Worm (Caenorhabditis elegans) whole organism, mixed stage, embryonic: Measurements from ENCODE around the gene cpr-9.

Experiments
- M03D4.4 ChIP-seq: sonication (generic microtip); optimal IDR thresholded peaks from 2 replicates; lab custom pipeline; 2017; ENCODE audit warnings: mild to moderate bottlenecking, missing genetic modification characterization, missing compliant biosample characterization
- bed-3 ChIP-seq: fragments of 200-800 bp; sonication (Bioruptor generic); optimal IDR thresholded peaks from 3 replicates; lab custom pipeline; 2018; ENCODE audit warnings: mild to moderate bottlenecking, missing genetic modification characterization, moderate library complexity, missing compliant biosample characterization
- blmp-1 ChIP-seq: fragments of 150-350 bp; optimal IDR thresholded peaks from 2 replicates; lab custom pipeline; 2014; ENCODE audit warnings: missing biosample characterization, missing genetic modification characterization
- ceh-39 ChIP-seq: fragments of 150-350 bp; optimal IDR thresholded peaks from 2 replicates; lab custom pipeline; 2014; ENCODE audit warnings: missing biosample characterization, missing genetic modification characterization
- ceh-43 ChIP-seq: fragments of 200-800 bp; sonication (Bioruptor generic); optimal IDR thresholded peaks from 2 replicates; lab custom pipeline; 2018; ENCODE audit warnings: mild to moderate bottlenecking, missing genetic modification characterization, moderate library complexity, missing compliant biosample characterization
- ceh-83 ChIP-seq: fragments of 200-800 bp; sonication (Bioruptor generic); optimal IDR thresholded peaks from 2 replicates; lab custom pipeline; 2018; ENCODE audit warnings: mild to moderate bottlenecking, missing genetic modification characterization, missing compliant biosample characterization
- ces-1 ChIP-seq: fragments of 150-350 bp; optimal IDR thresholded peaks from 2 replicates; lab custom pipeline; 2014; ENCODE audit warnings: missing biosample characterization, missing genetic modification reagents, missing genetic modification characterization
- cnd-1 ChIP-seq: fragments of 200-800 bp; sonication (Bioruptor generic); optimal IDR thresholded peaks from 2 replicates; lab custom pipeline; 2018; ENCODE audit warnings: mild to moderate bottlenecking, missing genetic modification characterization, missing compliant biosample characterization
- drap-1 ChIP-seq: fragments of 200-800 bp; sonication (Bioruptor generic); optimal IDR thresholded peaks from 3 replicates; lab custom pipeline; 2018; ENCODE audit warnings: mild to moderate bottlenecking, missing genetic modification characterization, missing compliant biosample characterization
- elt-1 ChIP-seq: sonication (generic microtip); optimal IDR thresholded peaks from 2 replicates; lab custom pipeline; 2017; ENCODE audit warnings: missing genetic modification characterization, mild to moderate bottlenecking, missing compliant biosample characterization, antibody characterized with exemption, moderate library complexity, borderline replicate concordance; ENCODE audit not compliant: insufficient read depth
- elt-3 ChIP-seq: fragments of 150-350 bp; optimal IDR thresholded peaks from 2 replicates; lab custom pipeline; 2014; ENCODE audit warnings: missing biosample characterization, missing genetic modification characterization
- flh-1 ChIP-seq: fragments of 200-800 bp; sonication (Bioruptor generic); optimal IDR thresholded peaks from 2 replicates; lab custom pipeline; 2018; ENCODE audit warnings: mild to moderate bottlenecking, missing genetic modification characterization, moderate library complexity, missing compliant biosample characterization
- ham-2 ChIP-seq: fragments of 200-800 bp; sonication (Bioruptor generic); optimal IDR thresholded peaks from 2 replicates; lab custom pipeline; 2018; ENCODE audit warnings: mild to moderate bottlenecking, missing genetic modification characterization, missing compliant biosample characterization
- hlh-1 ChIP-seq: fragments of 150-350 bp; optimal IDR thresholded peaks from 2 replicates; lab custom pipeline; 2014; ENCODE audit warnings: missing biosample characterization, missing genetic modification reagents, missing genetic modification characterization
- lin-13 ChIP-seq: fragments of 150-350 bp; optimal IDR thresholded peaks from 2 replicates; lab custom pipeline; 2014; ENCODE audit warnings: missing biosample characterization, missing genetic modification characterization
- lin-32 ChIP-seq: fragments of 200-800 bp; sonication (Bioruptor generic); optimal IDR thresholded peaks from 2 replicates; lab custom pipeline; 2018; ENCODE audit warnings: mild to moderate bottlenecking, missing genetic modification characterization, missing compliant biosample characterization
- lsy-2 ChIP-seq: fragments of 150-350 bp; optimal IDR thresholded peaks from 2 replicates; lab custom pipeline; 2014; ENCODE audit warnings: missing biosample characterization, missing genetic modification characterization
- mab-5 ChIP-seq: fragments of 150-350 bp; optimal IDR thresholded peaks from 2 replicates; lab custom pipeline; 2014; ENCODE audit warnings: missing biosample characterization, missing genetic modification characterization
- mep-1 ChIP-seq: fragments of 150-350 bp; optimal IDR thresholded peaks from 2 replicates; lab custom pipeline; 2017; ENCODE audit warnings: missing biosample characterization, missing genetic modification reagents, missing genetic modification characterization, inconsistent platforms
- mls-2 ChIP-seq: sonication (generic microtip); optimal IDR thresholded peaks from 2 replicates; lab custom pipeline; 2016; ENCODE audit warnings: mild to moderate bottlenecking, missing genetic modification characterization, moderate library complexity, missing compliant biosample characterization
- nhr-12 ChIP-seq: fragments of 150-350 bp; optimal IDR thresholded peaks from 2 replicates; lab custom pipeline; 2014; ENCODE audit warnings: missing biosample characterization, missing genetic modification characterization
- nhr-2 ChIP-seq: fragments of 150-350 bp; optimal IDR thresholded peaks from 2 replicates; lab custom pipeline; 2014; ENCODE audit warnings: missing biosample characterization, missing genetic modification characterization
- nhr-237 ChIP-seq: fragments of 150-350 bp; optimal IDR thresholded peaks from 2 replicates; lab custom pipeline; 2014; ENCODE audit warnings: missing biosample characterization, missing genetic modification characterization
- nhr-28 ChIP-seq: fragments of 150-350 bp; optimal IDR thresholded peaks from 2 replicates; lab custom pipeline; 2014; ENCODE audit warnings: missing biosample characterization, missing genetic modification characterization
- nhr-76 ChIP-seq: sonication (generic microtip); optimal IDR thresholded peaks from 2 replicates; lab custom pipeline; 2017; ENCODE audit warnings: missing biosample characterization, missing genetic modification characterization
- pha-4 ChIP-seq: fragments of 150-350 bp; optimal IDR thresholded peaks from 2 replicates; lab custom pipeline; 2018; ENCODE audit warnings: missing biosample characterization, missing genetic modification reagents, missing genetic modification characterization
- sem-2 ChIP-seq: fragments of 200-800 bp; sonication (Bioruptor generic); optimal IDR thresholded peaks from 2 replicates; lab custom pipeline; 2018; ENCODE audit warnings: mild to moderate bottlenecking, missing genetic modification characterization, missing compliant biosample characterization
- snpc-4 ChIP-seq: fragments of 150-350 bp; optimal IDR thresholded peaks from 2 replicates; lab custom pipeline; 2014; ENCODE audit warnings: missing biosample characterization, missing genetic modification characterization
- sptf-1 ChIP-seq: sonication (generic microtip); optimal IDR thresholded peaks from 2 replicates; lab custom pipeline; 2017; ENCODE audit warnings: mild to moderate bottlenecking, missing genetic modification characterization, moderate library complexity, missing compliant biosample characterization
- tbx-8 ChIP-seq: fragments of 200-800 bp; sonication (Bioruptor generic); optimal IDR thresholded peaks from 2 replicates; lab custom pipeline; 2018; ENCODE audit warnings: mild to moderate bottlenecking, missing genetic modification characterization, moderate library complexity, missing compliant biosample characterization
- unc-120 ChIP-seq: sonication (generic microtip); optimal IDR thresholded peaks from 2 replicates; lab custom pipeline; 2017; ENCODE audit warnings: missing genetic modification characterization, missing compliant biosample characterization; ENCODE audit not compliant: poor library complexity, severe bottlenecking
- unc-39 ChIP-seq: fragments of 150-350 bp; optimal IDR thresholded peaks from 2 replicates; lab custom pipeline; 2014; ENCODE audit warnings: missing biosample characterization, missing genetic modification characterization
- unc-62 ChIP-seq: fragments of 150-350 bp; optimal IDR thresholded peaks from 2 replicates; lab custom pipeline; 2014; ENCODE audit warnings: missing biosample characterization, missing genetic modification reagents, missing genetic modification characterization
- zip-8 ChIP-seq: fragments of 150-350 bp; optimal IDR thresholded peaks from 2 replicates; lab custom pipeline; 2014; ENCODE audit warnings: missing biosample characterization, missing genetic modification characterization
- ztf-11 ChIP-seq: fragments of 150-350 bp; optimal IDR thresholded peaks from 2 replicates; lab custom pipeline; 2014; ENCODE audit warnings: missing biosample characterization, missing genetic modification characterization

Gene cpr-9

ce11 chrV:11986078-11986869 is 16.6 kb upstream of the cpr-9 start:
- no peak for TF ChIP-seq M03D4.4 (tag; lab: Kevin White, UChicago)
- no peak for TF ChIP-seq pha-4 (tag; lab: Kevin White, UChicago)
- TF ChIP-seq zip-8, result no peak
- TF ChIP-seq lsy-2 (tag; lab: Kevin White, UChicago), result no peak
- TF ChIP-seq ces-1 (GFP tag; lab: Kevin White, UChicago), result peak; percentile 97
- TF ChIP-seq ceh-39, result no peak
- TF ChIP-seq lin-13 (tag; lab: Kevin White, UChicago), result no peak
- no peak for TF ChIP-seq cnd-1 (tag; lab: Kevin White, UChicago)
- TF ChIP-seq unc-62 (GFP tag; lab: Kevin White, UChicago), result no peak
- TF ChIP-seq mab-5 (tag; lab: Kevin White, UChicago), result no peak
- peak; percentile 80 for TF ChIP-seq blmp-1
- TF ChIP-seq hlh-1, result no peak
- TF ChIP-seq elt-3 (tag; lab: Kevin White, UChicago), result no peak
- TF ChIP-seq ham-2 (GFP tag; lab: Kevin White, UChicago), result no peak
- TF ChIP-seq unc-120 (tag; lab: Kevin White, UChicago), result no peak

- TF ChIP-seq zip-8, result no peak
- TF ChIP-seq sptf-1 (tag; lab: Kevin White, UChicago), result no peak
- peak; percentile 47 for TF ChIP-seq blmp-1
- no peak for TF ChIP-seq tbx-8 (GFP tag; lab: Kevin White, UChicago)
- TF ChIP-seq lin-32 (GFP tag; lab: Kevin White, UChicago), result no peak
- TF ChIP-seq unc-120 (tag; lab: Kevin White, UChicago), result no peak
- no peak for TF ChIP-seq cnd-1 (tag; lab: Kevin White, UChicago)
Observed at ce11 chrV:11989861-11990260, 13.0 kb upstream of the cpr-9 start.

ce11 chrV:11990511-11991127 is 12.2 kb upstream of the cpr-9 start:
- peak; percentile 45 for TF ChIP-seq ces-1 (GFP tag; lab: Kevin White, UChicago)
- no peak for TF ChIP-seq ceh-83 (GFP tag; lab: Kevin White, UChicago)

DNA sequence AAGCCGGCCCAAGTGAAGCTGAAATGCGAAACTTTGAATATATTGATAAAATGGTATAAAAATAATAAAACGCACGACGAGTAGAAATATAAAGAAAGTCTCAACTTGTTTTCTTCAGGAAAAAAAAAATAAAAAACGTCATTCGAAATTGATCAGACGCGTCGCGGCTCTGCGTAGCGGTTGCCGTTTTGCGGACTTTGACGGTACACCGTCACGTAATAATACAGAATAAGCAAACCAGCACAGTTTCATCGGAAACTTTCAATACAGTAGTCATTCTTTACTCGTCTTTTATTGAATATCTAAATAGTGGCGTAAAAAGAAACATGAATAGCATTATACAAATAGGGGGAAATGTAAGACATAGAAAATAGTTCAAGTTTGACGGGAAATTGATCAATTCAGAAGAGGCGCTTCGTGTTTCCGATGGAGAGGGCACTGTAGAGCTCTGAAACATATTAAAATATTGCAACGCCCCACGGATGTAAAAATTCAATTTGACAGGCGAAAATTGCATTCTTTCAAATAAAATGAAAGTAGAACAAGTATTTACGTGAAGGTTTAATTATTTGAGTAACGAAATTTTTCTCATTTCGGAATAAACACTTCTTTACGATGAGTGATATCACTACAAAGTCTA is 9.0 kb upstream of the cpr-9 start, which contains the start of the genes cyl-1 and C52E4.7:
Gene cyl-1 (minus strand): TSS at position 18 of the 640 bp plus-strand sequence.
Gene C52E4.7 (plus strand): TSS at position 590 of the 640 bp plus-strand sequence.
- no peak for TF ChIP-seq mls-2 (tag; lab: Kevin White, UChicago)
- TF ChIP-seq sptf-1 (tag; lab: Kevin White, UChicago), result no peak
- no peak for TF ChIP-seq bed-3 (GFP tag; lab: Kevin White, UChicago)
- TF ChIP-seq ham-2 (GFP tag; lab: Kevin White, UChicago), result no peak
- no peak for TF ChIP-seq nhr-76 (tag; lab: Kevin White, UChicago)
- TF ChIP-seq mep-1 (tag; lab: Kevin White, UChicago), result peak; percentile 83
- no peak for TF ChIP-seq ceh-43 (GFP tag; lab: Kevin White, UChicago)
- no peak for TF ChIP-seq tbx-8 (GFP tag; lab: Kevin White, UChicago)
- no peak for TF ChIP-seq nhr-2
- no peak for TF ChIP-seq unc-120 (tag; lab: Kevin White, UChicago)
- no peak for TF ChIP-seq unc-39
- no peak for TF ChIP-seq nhr-12 (tag; lab: Kevin White, UChicago)
- TF ChIP-seq hlh-1, result no peak
- TF ChIP-seq nhr-237 (tag; lab: Kevin White, UChicago), result peak; percentile 43
- no peak for TF ChIP-seq mab-5 (tag; lab: Kevin White, UChicago)
- TF ChIP-seq elt-1 (tag; lab: Kevin White, UChicago), result no peak
- TF ChIP-seq elt-3 (tag; lab: Kevin White, UChicago), result no peak
- TF ChIP-seq cnd-1 (tag; lab: Kevin White, UChicago), result no peak
- TF ChIP-seq ztf-11, result no peak
- TF ChIP-seq pha-4 (tag; lab: Kevin White, UChicago), result peak; percentile 51
- no peak for TF ChIP-seq flh-1 (GFP tag; lab: Kevin White, UChicago)
- TF ChIP-seq lsy-2 (tag; lab: Kevin White, UChicago), result peak; percentile 9
- no peak for TF ChIP-seq blmp-1
- TF ChIP-seq drap-1, result no peak
- peak; percentile 42 for TF ChIP-seq ces-1 (GFP tag; lab: Kevin White, UChicago)
- no peak for TF ChIP-seq unc-62 (GFP tag; lab: Kevin White, UChicago)
- TF ChIP-seq M03D4.4 (tag; lab: Kevin White, UChicago), result no peak
- no peak for TF ChIP-seq snpc-4 (tag; lab: Kevin White, UChicago)
- TF ChIP-seq ceh-39, result peak; percentile 29
- TF ChIP-seq lin-13 (tag; lab: Kevin White, UChicago), result peak; percentile 49
- no peak for TF ChIP-seq lin-32 (GFP tag; lab: Kevin White, UChicago)
- TF ChIP-seq nhr-28 (tag; lab: Kevin White, UChicago), result no peak
- no peak for TF ChIP-seq ceh-83 (GFP tag; lab: Kevin White, UChicago)
- no peak for TF ChIP-seq sem-2 (GFP tag; lab: Kevin White, UChicago)
- TF ChIP-seq zip-8, result no peak
